Fruit fly (Drosophila melanogaster) Kc167 (cell line): Measurements from ENCODE around the gene CG3517.

Experiments used
- Myc ChIP-seq: fragments of >200 bp; optimal IDR thresholded peaks from 2 replicates; lab custom pipeline; 2017; ENCODE audit warnings: missing external identifiers
- psq ChIP-seq: fragments of >200 bp; optimal IDR thresholded peaks from 2 replicates; lab custom pipeline; 2017; ENCODE audit warnings: missing external identifiers

DNA sequence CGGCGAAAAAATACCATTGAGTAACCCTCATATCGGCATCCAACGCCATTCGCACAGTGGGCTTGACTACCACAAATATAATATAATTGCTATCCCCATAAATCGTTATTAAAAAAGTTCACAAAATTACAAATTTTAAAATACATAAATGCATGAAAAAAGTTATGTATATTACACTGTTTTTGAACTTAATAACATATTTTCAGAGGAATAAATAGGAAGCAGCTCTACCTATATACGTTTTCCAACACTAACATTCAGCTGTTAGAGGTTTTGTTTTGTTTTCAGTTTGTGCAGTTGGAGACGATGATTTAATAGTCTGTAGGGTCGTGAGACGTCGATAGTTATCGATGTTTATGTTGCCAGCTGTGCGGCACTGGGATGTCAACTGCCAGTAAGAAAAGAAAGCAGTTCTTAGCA, 21.9 kb downstream of the CG3517 start, which contains the start of the genes Ino80 and Aptx:
- TF ChIP-seq psq (lab: Kevin White, UChicago) (no peak), Myc (no peak)
